Fruit fly (Drosophila melanogaster): ENCODE measurements around the gene CG15478.

Gene CG15478

DNA sequence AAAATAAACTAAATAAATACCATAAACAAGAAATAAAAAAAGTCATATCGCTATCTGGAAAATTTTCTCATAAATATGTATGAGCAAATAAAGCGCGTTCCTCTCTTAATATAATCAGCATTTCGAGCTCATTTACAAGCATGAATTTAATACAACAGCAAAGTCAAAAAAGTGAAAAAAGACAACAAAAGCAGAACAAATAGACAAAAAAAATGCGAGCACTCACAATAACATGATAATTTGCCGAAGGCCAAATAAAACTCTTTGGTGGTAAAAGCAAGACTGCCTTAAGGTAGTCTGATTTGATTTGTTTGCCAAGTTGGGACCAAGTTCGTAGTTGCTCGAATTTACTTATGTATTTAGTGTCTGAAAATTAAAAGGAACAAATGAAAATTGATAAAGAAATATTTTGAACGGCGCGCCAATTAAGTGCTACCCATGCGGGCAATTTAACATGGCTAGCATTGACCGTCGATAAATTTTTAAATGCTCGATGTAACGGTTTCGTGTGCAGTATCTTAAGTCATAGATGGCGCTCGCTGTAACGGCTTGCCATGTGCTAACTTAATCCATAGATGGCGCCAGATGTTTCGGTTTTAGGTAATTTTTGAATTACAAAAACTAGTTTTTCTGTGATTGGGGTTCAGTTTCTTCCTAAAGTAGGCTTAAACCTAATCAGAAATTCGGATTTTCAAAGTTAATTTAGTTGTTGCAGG is 7.1 kb downstream of the CG15478 start (continued):
- TF ChIP-seq Gug (GFP tag; IDR thresholded peaks at IDR 0.05) (no peak), E2f1 (GFP tag; IDR thresholded peaks at IDR 0.05) (peak; percentile 24; the same call in 1 of the 2 replicates), zen2 (GFP tag; IDR thresholded peaks at IDR 0.05; ENCODE audit: partially characterized antibody) (no peak), Dip2 (GFP tag; IDR thresholded peaks at IDR 0.05) (peak; percentile 98), D19A (tag; optimal IDR thresholded peaks at IDR 0.05) (no peak), klu (GFP tag; IDR thresholded peaks at IDR 0.05) (no peak), CG34376 (GFP tag; optimal IDR thresholded peaks at IDR 0.05) (no peak), CG8924 (tag; optimal IDR thresholded peaks at IDR 0.05) (no peak), CG4854 (GFP tag; optimal IDR thresholded peaks at IDR 0.05) (no peak), CG1792 (GFP tag; optimal IDR thresholded peaks at IDR 0.05) (no peak), GATAe (GFP tag; conservative IDR thresholded peaks at IDR 0.05) (no peak), CG2120 (GFP tag; optimal IDR thresholded peaks at IDR 0.05) (peak; percentile 33), CG6765 (GFP tag; optimal IDR thresholded peaks at IDR 0.05) (no peak), CG14965 (GFP tag; optimal IDR thresholded peaks at IDR 0.05; ENCODE audit: borderline replicate concordance) (no peak), luna (GFP tag; optimal IDR thresholded peaks at IDR 0.05) (no peak), HmgD (GFP tag; optimal IDR thresholded peaks at IDR 0.05) (peak; percentile 60), CG9797 (GFP tag; optimal IDR thresholded peaks at IDR 0.05) (peak; percentile 34), CG14441 (GFP tag; IDR thresholded peaks at IDR 0.05) (peak; percentile 48), Kr (GFP tag; optimal IDR thresholded peaks at IDR 0.05) (no peak), B-H1 (GFP tag; IDR thresholded peaks at IDR 0.05) (no peak), CG17802 (tag; optimal IDR thresholded peaks at IDR 0.05) (no peak), Nf-YA (GFP tag; IDR thresholded peaks at IDR 0.05) (no peak), Hr39 (optimal IDR thresholded peaks at IDR 0.05) (no peak), gfzf (GFP tag; optimal IDR thresholded peaks at IDR 0.05) (peak; percentile 36), CG30020 (tag; optimal IDR thresholded peaks at IDR 0.05) (no peak), Bteb2 (GFP tag; optimal IDR thresholded peaks at IDR 0.05) (no peak), Optix (GFP tag; IDR thresholded peaks at IDR 0.05) (no peak), CG34422 (GFP tag; IDR thresholded peaks at IDR 0.05) (no peak), tll (GFP tag; optimal IDR thresholded peaks at IDR 0.05) (no peak), CG12942 (GFP tag; optimal IDR thresholded peaks at IDR 0.05) (no peak), CG10565 (GFP tag; optimal IDR thresholded peaks at IDR 0.05) (no peak), pb (GFP tag; optimal IDR thresholded peaks at IDR 0.05) (no peak), az2 (GFP tag; optimal IDR thresholded peaks at IDR 0.05) (no peak), CG31388 (GFP tag; optimal IDR thresholded peaks at IDR 0.05) (no peak), CG7357 (GFP tag; IDR thresholded peaks at IDR 0.05) (no peak), MBD-R2 (GFP tag; IDR thresholded peaks at IDR 0.05) (no peak), CG2199 (GFP tag; IDR thresholded peaks at IDR 0.05) (0 out of 3 replicates have a peak, but pooled peaks have one; percentile 41), ap (GFP tag; IDR thresholded peaks at IDR 0.05) (no peak), ewg (GFP tag; optimal IDR thresholded peaks at IDR 0.05) (no peak), fu2 (GFP tag; optimal IDR thresholded peaks at IDR 0.05) (no peak), Max (GFP tag; optimal IDR thresholded peaks at IDR 0.05) (no peak), CG11560 (tag; IDR thresholded peaks at IDR 0.05) (peak; percentile 35; the same call in 1 of the 3 replicates), p53 (GFP tag; optimal IDR thresholded peaks at IDR 0.05) (peak; percentile 27), CG32532 (GFP tag; IDR thresholded peaks at IDR 0.05) (peak; percentile 65; the same call in 1 of the 2 replicates), CG7786 (GFP tag; optimal IDR thresholded peaks at IDR 0.05) (no peak), CG10431 (GFP tag; optimal IDR thresholded peaks at IDR 0.05) (no peak), bowl (GFP tag; IDR thresholded peaks at IDR 0.05) (no peak), CG31224 (GFP tag; IDR thresholded peaks at IDR 0.05) (no peak), emc (GFP tag; optimal IDR thresholded peaks at IDR 0.05) (no peak), CG7271 (tag; optimal IDR thresholded peaks at IDR 0.05) (no peak), CkIIα-i1 (GFP tag; IDR thresholded peaks at IDR 0.05) (no peak), aop (GFP tag; IDR thresholded peaks at IDR 0.05) (no peak)

All from whole organism, embryonic.